Fruit fly (Drosophila melanogaster): ENCODE data around the gene CG11816.

Gene CG11816

DNA sequence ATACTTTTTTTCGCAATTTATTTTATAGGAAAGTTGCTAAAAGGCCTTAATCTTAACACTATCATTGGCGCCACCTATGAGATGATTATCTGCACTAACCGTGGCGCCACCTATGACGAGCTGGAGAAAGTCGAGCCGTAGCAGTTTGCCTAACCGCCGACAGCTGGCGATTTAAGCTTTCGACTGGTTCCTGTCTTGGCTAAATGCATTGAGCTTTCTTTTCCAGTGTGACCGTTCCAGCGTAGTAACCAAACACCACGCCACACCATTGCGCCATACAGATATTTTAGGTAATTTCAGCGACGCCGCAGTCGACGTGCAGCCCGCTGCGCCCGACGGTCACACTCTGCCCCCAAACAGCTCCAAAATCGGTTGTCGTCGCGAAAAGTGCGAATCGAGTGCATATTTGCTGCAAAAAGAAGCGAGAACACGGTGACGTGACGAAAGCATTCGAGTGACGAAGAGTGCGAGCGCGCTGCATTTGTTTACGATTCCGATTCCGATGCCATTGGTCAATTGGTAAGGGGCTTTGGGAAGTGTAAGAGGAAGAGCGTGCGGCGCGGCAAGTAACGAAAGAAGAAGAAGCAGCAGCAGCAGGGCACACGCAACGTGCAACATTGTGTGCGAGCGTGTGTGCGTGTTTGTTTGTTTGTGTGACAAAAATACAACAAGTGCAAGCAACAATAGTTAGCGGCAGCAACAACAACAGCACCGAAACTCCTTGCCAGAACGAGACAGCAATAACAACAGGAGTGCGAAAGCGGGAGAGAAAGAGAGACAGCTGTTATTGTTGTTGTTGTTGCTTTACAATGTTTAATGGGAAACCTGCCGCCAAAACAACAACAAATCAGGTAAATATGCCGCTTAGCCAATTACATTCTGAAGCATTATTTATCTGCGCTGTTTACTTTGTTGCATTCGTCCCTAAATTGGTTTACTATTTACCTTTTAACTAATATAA lies 8.2 kb upstream of the CG11816 start, which contains the start of the genes CG46311 and Tpst (continued):
- TF ChIP-seq Poxn (GFP tag; IDR thresholded peaks at IDR 0.05): no peak
- TF ChIP-seq Nf-YA (GFP tag; IDR thresholded peaks at IDR 0.05): no peak
- no peak for TF ChIP-seq CG1792 (GFP tag; optimal IDR thresholded peaks at IDR 0.05)
- TF ChIP-seq br (optimal IDR thresholded peaks at IDR 0.05): no peak
- TF ChIP-seq D19A (tag; optimal IDR thresholded peaks at IDR 0.05): no peak
- TF ChIP-seq emc (GFP tag; optimal IDR thresholded peaks at IDR 0.05): no peak
- TF ChIP-seq zen (tag; optimal IDR thresholded peaks at IDR 0.05): peak; percentile 26
- TF ChIP-seq Bgb (GFP tag; IDR thresholded peaks at IDR 0.05; ENCODE audit: partially characterized antibody): peak; percentile 51
- TF ChIP-seq Xrp1 (GFP tag; IDR thresholded peaks at IDR 0.05): peak; percentile 34; the same call in 1 of the 2 replicates
- peak; percentile 64 for TF ChIP-seq CG8944 (GFP tag; optimal IDR thresholded peaks at IDR 0.05)
- TF ChIP-seq CG10959 (GFP tag; IDR thresholded peaks at IDR 0.05): peak; percentile 43
- no peak for TF ChIP-seq oc (tag; optimal IDR thresholded peaks at IDR 0.05)
- peak; percentile 42 for TF ChIP-seq ssp (GFP tag; IDR thresholded peaks at IDR 0.05)
- peak; percentile 48 for TF ChIP-seq nmo (GFP tag; optimal IDR thresholded peaks at IDR 0.05)
- TF ChIP-seq exex (tag; optimal IDR thresholded peaks at IDR 0.05): no peak
- TF ChIP-seq Adf1 (GFP tag; IDR thresholded peaks at IDR 0.05): peak; percentile 89
- peak; percentile 32 for TF ChIP-seq ftz-f1 (GFP tag; optimal IDR thresholded peaks at IDR 0.05)
- peak; percentile 48 for TF ChIP-seq BEAF-32 (GFP tag; optimal IDR thresholded peaks at IDR 0.05)
- TF ChIP-seq grau (tag; optimal IDR thresholded peaks at IDR 0.05): peak; percentile 61
- TF ChIP-seq sob (GFP tag; IDR thresholded peaks at IDR 0.05): peak; percentile 58; the same call in 1 of the 2 replicates
- peak; percentile 84 for TF ChIP-seq MESR4 (GFP tag; optimal IDR thresholded peaks at IDR 0.05)
- TF ChIP-seq her (GFP tag; optimal IDR thresholded peaks at IDR 0.05): peak; percentile 62
- peak; percentile 33 for TF ChIP-seq pho (GFP tag; optimal IDR thresholded peaks at IDR 0.05)
- TF ChIP-seq kni (GFP tag; optimal IDR thresholded peaks at IDR 0.05): peak; percentile 8
- no peak for TF ChIP-seq Kr (GFP tag; optimal IDR thresholded peaks at IDR 0.05)
- peak; percentile 51 for TF ChIP-seq shn (GFP tag; optimal IDR thresholded peaks at IDR 0.05)
- peak; percentile 71 for TF ChIP-seq Antp (GFP tag; optimal IDR thresholded peaks at IDR 0.05)
- no peak for TF ChIP-seq odd (GFP tag; optimal IDR thresholded peaks at IDR 0.05)
- no peak for TF ChIP-seq CG14860 (GFP tag; IDR thresholded peaks at IDR 0.05; ENCODE audit: partially characterized antibody)
- no peak for TF ChIP-seq CG12236 (GFP tag; optimal IDR thresholded peaks at IDR 0.05)
- TF ChIP-seq jumu (GFP tag; optimal IDR thresholded peaks at IDR 0.05): peak; percentile 68
- TF ChIP-seq CG9727 (GFP tag; optimal IDR thresholded peaks at IDR 0.05): peak; percentile 9
- TF ChIP-seq toy (GFP tag; IDR thresholded peaks at IDR 0.05): no peak
- TF ChIP-seq cato (GFP tag; optimal IDR thresholded peaks at IDR 0.05; ENCODE audit: borderline replicate concordance): no peak
- peak; percentile 31; the same call in 1 of the 2 replicates for TF ChIP-seq wor (GFP tag; IDR thresholded peaks at IDR 0.05)
- no peak for TF ChIP-seq mld (GFP tag; IDR thresholded peaks at IDR 0.05; ENCODE audit: partially characterized antibody)
- TF ChIP-seq pum (GFP tag; optimal IDR thresholded peaks at IDR 0.05): peak; percentile 58
- peak; percentile 6 to 83 for TF ChIP-seq chif (GFP tag; optimal IDR thresholded peaks at IDR 0.05)
- TF ChIP-seq ken (GFP tag; IDR thresholded peaks at IDR 0.05): peak; percentile 54; the same call in 1 of the 3 replicates
- TF ChIP-seq Spps (tag; optimal IDR thresholded peaks at IDR 0.05): no peak
- TF ChIP-seq tgo (GFP tag; IDR thresholded peaks at IDR 0.05): peak; percentile 41; the same call in 2 of the 3 replicates
- peak; percentile 8 for TF ChIP-seq CG2678 (tag; optimal IDR thresholded peaks at IDR 0.05)
- TF ChIP-seq CG12942 (GFP tag; optimal IDR thresholded peaks at IDR 0.05): peak; percentile 57
- peak; percentile 13; the same call in 1 of the 3 replicates for TF ChIP-seq CG2199 (GFP tag; IDR thresholded peaks at IDR 0.05)
- no peak for TF ChIP-seq rib (GFP tag; IDR thresholded peaks at IDR 0.05)
- 0 out of 2 replicates have a peak, but pooled peaks have one; percentile 42 for TF ChIP-seq CG31441 (GFP tag; IDR thresholded peaks at IDR 0.05)
- TF ChIP-seq gsb (GFP tag; IDR thresholded peaks at IDR 0.05): peak; percentile 46; the same call in 1 of the 2 replicates
- TF ChIP-seq ci (GFP tag; IDR thresholded peaks at IDR 0.05): peak; percentile 75
- no peak for TF ChIP-seq Hey (tag; optimal IDR thresholded peaks at IDR 0.05)

All from whole organism, embryonic.